Fruit fly (Drosophila melanogaster) whole organism, embryonic: ENCODE results near the gene ppk20.

ENCODE experiments used
- ATbp ChIP-seq: fragments of 200-800 bp; sonication (Bioruptor generic); optimal IDR thresholded peaks from 2 replicates; lab custom pipeline; 2017; ENCODE audit warnings: missing biosample characterization, mild to moderate bottlenecking, missing genetic modification characterization, missing genetic modification reagents
- Ada2b ChIP-seq: fragments of 200-800 bp; sonication (Bioruptor generic); IDR thresholded peaks from 2 replicates; pipeline ENCODE4 v1.3.6; 2022; ENCODE audit warnings: missing biosample characterization, missing genetic modification characterization
- CG10321 ChIP-seq: fragments of 200-800 bp; sonication (Bioruptor generic); IDR thresholded peaks from 2 replicates; pipeline ENCODE4 v1.3.6; 2022; ENCODE audit warnings: missing biosample characterization, missing genetic modification characterization
- CG10654 ChIP-seq: fragments of 200-800 bp; sonication (Bioruptor generic); optimal IDR thresholded peaks from 2 replicates; lab custom pipeline; 2016; ENCODE audit warnings: missing biosample characterization, missing genetic modification characterization
- CG12071 ChIP-seq: fragments of 200-800 bp; sonication (Bioruptor generic); optimal IDR thresholded peaks from 3 replicates; lab custom pipeline; 2018; ENCODE audit warnings: missing biosample characterization, mild to moderate bottlenecking, missing genetic modification characterization
- CG14050 ChIP-seq: fragments of 200-800 bp; sonication (Bioruptor generic); IDR thresholded peaks from 3 replicates; pipeline ENCODE4 v1.3.6; 2022; ENCODE audit warnings: missing biosample characterization, missing genetic modification characterization
- CG14667 ChIP-seq: fragments of 200-800 bp; sonication (Bioruptor generic); IDR thresholded peaks from 2 replicates; pipeline ENCODE4 v1.3.6; 2022; ENCODE audit warnings: missing biosample characterization, missing genetic modification characterization
- CG14965 ChIP-seq: fragments of 200-800 bp; sonication (Bioruptor generic); optimal IDR thresholded peaks from 2 replicates; lab custom pipeline; 2016; ENCODE audit warnings: missing biosample characterization, missing genetic modification characterization, borderline replicate concordance
- CG17186 ChIP-seq: fragments of 200-800 bp; sonication (Bioruptor generic); optimal IDR thresholded peaks from 3 replicates; lab custom pipeline; 2017; ENCODE audit warnings: missing biosample characterization, missing genetic modification reagents, missing genetic modification characterization
- CG17328 ChIP-seq: fragments of 200-800 bp; sonication (Bioruptor generic); IDR thresholded peaks from 2 replicates; pipeline ENCODE4 v1.3.6; 2022; ENCODE audit warnings: missing biosample characterization, missing genetic modification characterization
- CG17912 ChIP-seq: fragments of 200-800 bp; sonication (Bioruptor generic); optimal IDR thresholded peaks from 2 replicates; lab custom pipeline; 2018; ENCODE audit warnings: missing biosample characterization, mild to moderate bottlenecking, missing genetic modification characterization
- CG18011 ChIP-seq: fragments of 200-800 bp; sonication (Bioruptor generic); optimal IDR thresholded peaks from 2 replicates; lab custom pipeline; 2017; ENCODE audit warnings: missing biosample characterization, missing genetic modification characterization, mild to moderate bottlenecking, moderate library complexity, missing genotype
- CG18764 ChIP-seq: fragments of 200-800 bp; sonication (Bioruptor generic); optimal IDR thresholded peaks from 3 replicates; lab custom pipeline; 2016; ENCODE audit warnings: missing biosample characterization, missing genetic modification characterization
- CG33213 ChIP-seq: fragments of 200-800 bp; sonication (Bioruptor generic); optimal IDR thresholded peaks from 3 replicates; lab custom pipeline; 2016; ENCODE audit warnings: missing biosample characterization, missing genetic modification characterization
- CG43689 ChIP-seq: fragments of 200-800 bp; sonication (Bioruptor generic); IDR thresholded peaks from 2 replicates; pipeline ENCODE4 v1.3.6; 2022; ENCODE audit warnings: missing biosample characterization, missing genetic modification characterization
- CG4730 ChIP-seq: fragments of 200-800 bp; sonication (Bioruptor generic); IDR thresholded peaks from 2 replicates; pipeline ENCODE4 v1.3.6; 2022; ENCODE audit warnings: missing biosample characterization, missing genetic modification characterization
- CG6254 ChIP-seq: fragments of 200-800 bp; sonication (Bioruptor generic); optimal IDR thresholded peaks from 3 replicates; lab custom pipeline; 2017; ENCODE audit warnings: mild to moderate bottlenecking, missing biosample characterization, missing genetic modification reagents, missing genetic modification characterization
- CG6272 ChIP-seq: fragments of 200-800 bp; sonication (Bioruptor generic); IDR thresholded peaks from 2 replicates; pipeline ENCODE4 v1.3.6; 2022; ENCODE audit warnings: missing biosample characterization, missing genetic modification characterization
- CG7372 ChIP-seq: fragments of 200-800 bp; sonication (Bioruptor generic); IDR thresholded peaks from 2 replicates; pipeline ENCODE4 v1.3.6; 2022; ENCODE audit warnings: missing biosample characterization, missing genetic modification characterization
- CG7839 ChIP-seq: fragments of 200-800 bp; sonication (Bioruptor generic); optimal IDR thresholded peaks from 3 replicates; lab custom pipeline; 2018; ENCODE audit warnings: missing biosample characterization, mild to moderate bottlenecking, missing genetic modification characterization, moderate library complexity
- CG8388 ChIP-seq: fragments of 200-800 bp; sonication (Bioruptor generic); optimal IDR thresholded peaks from 2 replicates; lab custom pipeline; 2019; ENCODE audit warnings: missing biosample characterization, mild to moderate bottlenecking, missing genetic modification characterization, moderate library complexity
- CTCF ChIP-seq: fragments of 200-800 bp; sonication (Bioruptor generic); optimal IDR thresholded peaks from 2 replicates; lab custom pipeline; 2017; ENCODE audit warnings: missing biosample characterization, mild to moderate bottlenecking, missing genetic modification characterization, moderate library complexity
- Deaf1 ChIP-seq: fragments of 200-800 bp; optimal IDR thresholded peaks from 3 replicates; lab custom pipeline; 2019; ENCODE audit warnings: missing biosample characterization, mild to moderate bottlenecking, missing genetic modification characterization, moderate library complexity
- Gsc ChIP-seq: fragments of 200-800 bp; sonication (Bioruptor generic); IDR thresholded peaks from 2 replicates; pipeline ENCODE4 v1.3.6; 2022; ENCODE audit warnings: missing biosample characterization, missing genetic modification characterization
- Nf-YB ChIP-seq: fragments of 200-800 bp; sonication (Bioruptor generic); optimal IDR thresholded peaks from 3 replicates; lab custom pipeline; 2019; ENCODE audit warnings: missing biosample characterization, mild to moderate bottlenecking, missing genetic modification characterization, moderate library complexity
- Nf-YC ChIP-seq: fragments of 200-800 bp; optimal IDR thresholded peaks from 3 replicates; lab custom pipeline; 2019; ENCODE audit warnings: missing biosample characterization, mild to moderate bottlenecking, missing genetic modification characterization, moderate library complexity
- Pdp1 ChIP-seq, 2 experiments: fragments of 200-800 bp; sonication (Bioruptor generic); optimal IDR thresholded peaks; 3 replicates each; lab custom pipeline; 2016; ENCODE audit warnings: missing biosample characterization in 2 of 2, missing genetic modification characterization in 2 of 2, mild to moderate bottlenecking in 1 of 2, moderate library complexity in 1 of 2
- Rx ChIP-seq: fragments of 200-800 bp; sonication (Bioruptor generic); IDR thresholded peaks from 2 replicates; pipeline ENCODE4 v1.3.6; 2022; ENCODE audit warnings: missing biosample characterization, missing genetic modification characterization
- YL-1 ChIP-seq: fragments of 200-800 bp; sonication (Bioruptor generic); optimal IDR thresholded peaks from 3 replicates; lab custom pipeline; 2017; ENCODE audit warnings: missing biosample characterization, mild to moderate bottlenecking, missing genetic modification characterization
- abd-A ChIP-seq: fragments of 200-800 bp; sonication (Bioruptor generic); optimal IDR thresholded peaks from 3 replicates; lab custom pipeline; 2019; ENCODE audit warnings: missing biosample characterization, mild to moderate bottlenecking, missing genetic modification characterization, moderate library complexity
- bcd ChIP-seq: fragments of 200-800 bp; sonication (Bioruptor generic); optimal IDR thresholded peaks from 2 replicates; lab custom pipeline; 2017; ENCODE audit warnings: missing biosample characterization, mild to moderate bottlenecking, missing genetic modification characterization
- cad ChIP-seq: fragments of >200 bp; optimal IDR thresholded peaks from 2 replicates; lab custom pipeline; 2017; ENCODE audit warnings: missing biosample characterization, missing genetic modification characterization
- croc ChIP-seq: fragments of 200-800 bp; sonication (Bioruptor generic); conservative IDR thresholded peaks from 3 replicates; pipeline ENCODE4 v1.3.6; 2022; ENCODE audit warnings: missing biosample characterization, missing genetic modification characterization
- crp ChIP-seq, 2 experiments: fragments of 200-800 bp; sonication (Bioruptor generic); optimal IDR thresholded peaks; 2 replicates in 1 of 2; 3 replicates in 1 of 2; lab custom pipeline; 2017; ENCODE audit warnings: missing biosample characterization in 2 of 2, missing genetic modification characterization in 2 of 2, mild to moderate bottlenecking in 1 of 2, moderate library complexity in 1 of 2
- ems ChIP-seq: fragments of 200-800 bp; sonication (Bioruptor generic); optimal IDR thresholded peaks from 3 replicates; lab custom pipeline; 2016; ENCODE audit warnings: missing biosample characterization, missing genetic modification characterization
- fd102C ChIP-seq: fragments of 200-800 bp; sonication (Bioruptor generic); optimal IDR thresholded peaks from 2 replicates; lab custom pipeline; 2018; ENCODE audit warnings: missing biosample characterization, mild to moderate bottlenecking, missing genetic modification characterization, moderate library complexity
- fd3F ChIP-seq: fragments of 200-800 bp; sonication (Bioruptor generic); optimal IDR thresholded peaks from 2 replicates; lab custom pipeline; 2018; ENCODE audit warnings: missing biosample characterization, mild to moderate bottlenecking, missing genetic modification characterization, moderate library complexity
- fru ChIP-seq: fragments of >200 bp; optimal IDR thresholded peaks from 2 replicates; lab custom pipeline; 2017
- gem ChIP-seq: fragments of 200-800 bp; sonication (Bioruptor generic); optimal IDR thresholded peaks from 2 replicates; lab custom pipeline; 2019; ENCODE audit warnings: missing biosample characterization, mild to moderate bottlenecking, missing genetic modification characterization, moderate library complexity
- hkb ChIP-seq, 2 experiments: fragments of 200-800 bp in 1 of 2; fragments of >200 bp in 1 of 2; sonication (Bioruptor generic) in 1 of 2; IDR thresholded peaks in 1 of 2; optimal IDR thresholded peaks in 1 of 2; 2 replicates each; pipeline versions ENCODE4 v1.3.6 to Lab custom; 2017 to 2022; ENCODE audit warnings: missing biosample characterization in 1 of 2, missing genetic modification characterization in 1 of 2
- luna ChIP-seq: fragments of 200-800 bp; sonication (Bioruptor generic); optimal IDR thresholded peaks from 2 replicates; lab custom pipeline; 2016; ENCODE audit warnings: missing biosample characterization, missing genetic modification characterization
- nerfin-2 ChIP-seq: fragments of 200-800 bp; sonication (Bioruptor generic); IDR thresholded peaks from 2 replicates; pipeline ENCODE4 v1.3.6; 2022; ENCODE audit warnings: missing biosample characterization, missing genetic modification characterization; ENCODE audit not compliant: partially characterized antibody
- oc ChIP-seq: fragments of 200-800 bp; sonication (Bioruptor generic); optimal IDR thresholded peaks from 2 replicates; lab custom pipeline; 2018; ENCODE audit warnings: missing biosample characterization, mild to moderate bottlenecking, missing genetic modification characterization, moderate library complexity
- sens ChIP-seq: fragments of 200-800 bp; sonication (Bioruptor generic); peaks from one replicate; lab custom pipeline; 2016; ENCODE audit warnings: missing biosample characterization, missing genetic modification characterization
- shn ChIP-seq: fragments of 200-800 bp; sonication (Bioruptor generic); optimal IDR thresholded peaks from 3 replicates; lab custom pipeline; 2016; ENCODE audit warnings: missing biosample characterization, missing genetic modification characterization
- trem ChIP-seq: fragments of 200-800 bp; optimal IDR thresholded peaks from 3 replicates; lab custom pipeline; 2019; ENCODE audit warnings: missing biosample characterization, mild to moderate bottlenecking, missing genetic modification characterization, moderate library complexity
- unc-4 ChIP-seq: fragments of 200-800 bp; sonication (Bioruptor generic); IDR thresholded peaks from 2 replicates; pipeline ENCODE4 v1.3.6; 2022; ENCODE audit warnings: missing biosample characterization, missing genetic modification characterization; ENCODE audit not compliant: partially characterized antibody
- vnd ChIP-seq: fragments of 200-800 bp; sonication (Bioruptor generic); IDR thresholded peaks from 3 replicates; pipeline ENCODE4 v1.3.6; 2022; ENCODE audit warnings: missing biosample characterization, missing genetic modification characterization; ENCODE audit not compliant: partially characterized antibody
- yki ChIP-seq: fragments of >200 bp; optimal IDR thresholded peaks from 3 replicates; lab custom pipeline; 2018

ppk20 gene

DNA sequence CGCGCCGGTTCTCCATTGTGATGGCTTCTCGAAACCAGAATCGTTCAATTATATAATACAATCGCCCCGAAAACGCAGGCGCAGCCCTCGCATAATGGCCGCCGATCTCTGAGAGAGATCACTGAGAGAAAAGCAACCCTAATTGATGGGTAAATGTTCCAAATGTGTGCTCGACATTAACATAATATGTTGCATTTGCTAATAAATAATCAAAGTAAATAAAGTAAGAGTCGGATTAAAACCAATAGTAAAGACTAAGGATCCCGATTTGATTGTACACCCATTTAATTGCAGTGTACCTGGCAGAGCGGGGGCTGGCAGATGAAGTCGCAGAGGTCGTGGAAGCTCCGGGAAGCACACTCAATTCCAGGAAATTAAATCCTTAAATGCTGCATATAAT is 35.9 kb upstream of the ppk20 start (continued):
- TF ChIP-seq Pdp1 (GFP tag; optimal IDR thresholded peaks at IDR 0.05; lab: Kevin White, UChicago): peak in 1 of 2 experiments; percentile 52
- TF ChIP-seq gem (tag; lab: Kevin White, UChicago): peak; percentile 13
- no peak for TF ChIP-seq CG10654 (GFP tag; lab: Kevin White, UChicago)
- TF ChIP-seq CG6272 (GFP tag; lab: Robert Waterston, UW): no peak
- TF ChIP-seq sens: peak; percentile 41
- no peak for TF ChIP-seq Rx (GFP tag; lab: Robert Waterston, UW)

DNA sequence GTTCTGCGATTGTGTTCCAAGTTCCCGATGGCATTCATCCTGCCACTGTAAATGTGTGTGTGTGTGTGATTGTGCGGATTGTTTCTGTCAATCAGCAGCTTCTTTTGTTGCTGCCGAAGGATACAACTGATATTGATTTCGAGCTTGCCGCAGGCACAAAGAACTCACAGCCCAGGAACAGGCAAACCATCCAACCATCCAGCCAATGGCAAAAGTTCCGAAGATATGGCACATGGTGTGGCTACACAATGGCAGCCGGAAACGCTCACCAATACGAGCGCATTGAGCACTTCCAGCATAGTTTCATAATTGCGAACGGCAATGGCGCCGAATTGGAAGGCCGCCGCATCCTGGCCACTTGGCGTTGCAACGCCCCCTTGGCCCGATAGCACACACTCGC is 33.1 kb upstream of the ppk20 start:
- TF ChIP-seq oc (tag; lab: Kevin White, UChicago) (no peak), CG14667 (GFP tag; lab: Robert Waterston, UW) (no peak), crp (GFP tag; optimal IDR thresholded peaks at IDR 0.05; lab: Kevin White, UChicago) (no peak), bcd (GFP tag; lab: Kevin White, UChicago) (no peak), Nf-YB (GFP tag; lab: Kevin White, UChicago) (peak; percentile 75), Gsc (no peak), fd3F (GFP tag; lab: Kevin White, UChicago) (no peak), Deaf1 (tag; lab: Kevin White, UChicago) (no peak), Nf-YC (tag; lab: Kevin White, UChicago) (peak; percentile 50), CG43689 (GFP tag; lab: Robert Waterston, UW) (no peak), CG8388 (GFP tag; lab: Kevin White, UChicago) (no peak), trem (tag; lab: Kevin White, UChicago) (no peak), ATbp (GFP tag; lab: Kevin White, UChicago) (no peak), shn (GFP tag; lab: Kevin White, UChicago) (no peak), luna (GFP tag; lab: Kevin White, UChicago) (no peak)

DNA sequence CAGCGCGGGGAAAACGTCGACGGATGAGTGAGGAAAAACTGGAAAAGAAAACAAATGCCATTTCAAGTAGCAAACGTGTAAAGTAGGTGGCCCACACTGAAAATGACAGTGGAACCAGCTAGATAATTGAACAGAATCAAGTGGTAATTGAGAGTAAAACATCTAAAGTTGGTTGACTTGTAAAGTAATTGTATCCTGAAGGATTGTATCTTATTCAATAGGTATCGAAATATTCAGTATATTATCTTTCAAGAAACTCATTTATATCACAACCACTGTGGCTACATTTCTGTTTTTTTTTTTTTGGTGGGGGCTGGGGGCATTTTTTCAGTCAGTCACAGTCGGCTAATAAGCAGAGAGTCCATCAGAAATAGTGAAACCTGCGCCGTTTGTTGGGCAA is 30.5 kb upstream of the ppk20 start:
- no peak for TF ChIP-seq cad
- TF ChIP-seq CG6254 (GFP tag; lab: Kevin White, UChicago): no peak
- TF ChIP-seq unc-4: no peak
- TF ChIP-seq hkb (optimal IDR thresholded peaks at IDR 0.05; lab: Kevin White, UChicago): no peak
- TF ChIP-seq hkb (GFP tag; IDR thresholded peaks at IDR 0.05; lab: Robert Waterston, UW): peak; percentile 49
- no peak for TF ChIP-seq CG18764 (GFP tag; lab: Kevin White, UChicago)
- no peak for TF ChIP-seq vnd (GFP tag; lab: Robert Waterston, UW)
- peak; percentile 47; the same call in 2 of the 3 replicates for TF ChIP-seq croc (GFP tag; lab: Robert Waterston, UW)
- no peak for TF ChIP-seq CG7372
- no peak for TF ChIP-seq CG10321 (GFP tag; lab: Robert Waterston, UW)
- TF ChIP-seq CG14050 (GFP tag; lab: Robert Waterston, UW): no peak
- TF ChIP-seq CG43689 (GFP tag; lab: Robert Waterston, UW): no peak
- TF ChIP-seq abd-A (tag; lab: Kevin White, UChicago): no peak
- no peak for TF ChIP-seq CG14965 (GFP tag; lab: Kevin White, UChicago)
- no peak for TF ChIP-seq yki (lab: Kevin White, UChicago)
- TF ChIP-seq YL-1: no peak
- no peak for TF ChIP-seq fru (lab: Kevin White, UChicago)
- TF ChIP-seq CG17186 (GFP tag; lab: Kevin White, UChicago): no peak
- TF ChIP-seq CG33213 (GFP tag; lab: Kevin White, UChicago): no peak
- TF ChIP-seq CG12071: no peak
- no peak for TF ChIP-seq CG4730 (GFP tag; lab: Robert Waterston, UW)
- no peak for TF ChIP-seq CG7839
- no peak for TF ChIP-seq fd102C (GFP tag; lab: Kevin White, UChicago)
- TF ChIP-seq CG18011 (GFP tag; lab: Kevin White, UChicago): no peak
- no peak for TF ChIP-seq CTCF (GFP tag; lab: Kevin White, UChicago)
- peak; percentile 53 for TF ChIP-seq CG17328 (GFP tag; lab: Robert Waterston, UW)
- no peak for TF ChIP-seq CG17912 (GFP tag; lab: Kevin White, UChicago)
- TF ChIP-seq Ada2b (GFP tag; lab: Robert Waterston, UW): no peak
- TF ChIP-seq nerfin-2: no peak
- no peak for TF ChIP-seq ems (GFP tag; lab: Kevin White, UChicago)
